Worm (Caenorhabditis elegans) whole organism, L1 larva: ENCODE data around the gene F10E9.5.
"Not testable (repeated sequence)": the region's sequence is repeated elsewhere in the genome, so short reads cannot be mapped to it uniquely, and the experiment has no call there.

Experiments used
- C04F5.9 ChIP-seq: sonication (generic microtip); optimal IDR thresholded peaks from 2 replicates; lab custom pipeline; 2016; ENCODE audit warnings: missing genetic modification characterization, missing compliant biosample characterization
- F16B12.6 ChIP-seq: fragments of 150-350 bp; optimal IDR thresholded peaks from 2 replicates; lab custom pipeline; 2014; ENCODE audit warnings: missing biosample characterization, missing genetic modification characterization
- Y116A8C.19 ChIP-seq: sonication (generic microtip); optimal IDR thresholded peaks from 2 replicates; lab custom pipeline; 2016; ENCODE audit warnings: missing compliant biosample characterization, missing genetic modification characterization, borderline replicate concordance
- ceh-63 ChIP-seq: fragments of 200-800 bp; sonication (Bioruptor generic); optimal IDR thresholded peaks from 2 replicates; lab custom pipeline; 2018; ENCODE audit warnings: mild to moderate bottlenecking, missing genetic modification characterization, missing compliant biosample characterization
- ceh-82 ChIP-seq, 3 experiments: fragments of 150-350 bp in 1 of 3; sonication (generic microtip) in 2 of 3; optimal IDR thresholded peaks; 2 replicates each; lab custom pipeline; 2014 to 2017; ENCODE audit warnings: missing biosample characterization in 3 of 3, missing genetic modification characterization in 3 of 3
- dpl-1 ChIP-seq, 3 experiments: fragments of 150-350 bp in 2 of 3; sonication (generic microtip) in 1 of 3; optimal IDR thresholded peaks; 2 replicates each; lab custom pipeline; 2014 to 2017; ENCODE audit warnings: missing biosample characterization in 3 of 3, missing genetic modification characterization in 3 of 3, missing genetic modification reagents in 3 of 3
- dsc-1 ChIP-seq: sonication (generic microtip); optimal IDR thresholded peaks from 2 replicates; lab custom pipeline; 2016; ENCODE audit warnings: mild to moderate bottlenecking, missing genetic modification characterization, missing compliant biosample characterization
- efl-1 ChIP-seq, 4 experiments: fragments of 150-350 bp; optimal IDR thresholded peaks in 3 of 4; peaks in 1 of 4; 1 replicate in 1 of 4; 2 replicates in 3 of 4; lab custom pipeline; 2014; ENCODE audit warnings: missing biosample characterization in 2 of 4, missing genetic modification characterization in 2 of 4, missing genetic modification reagents in 2 of 4
- efl-3 ChIP-seq: fragments of 200-800 bp; sonication (Bioruptor generic); optimal IDR thresholded peaks from 2 replicates; lab custom pipeline; 2018; ENCODE audit warnings: mild to moderate bottlenecking, missing genetic modification characterization, missing compliant biosample characterization
- elt-2 ChIP-seq: sonication (generic microtip); optimal IDR thresholded peaks from 2 replicates; lab custom pipeline; 2016; ENCODE audit warnings: missing genetic modification characterization, mild to moderate bottlenecking, inconsistent platforms, missing compliant biosample characterization, missing genetic modification reagents
- elt-3 ChIP-seq, 6 experiments: fragments of 150-350 bp in 1 of 6; sonication (generic microtip); optimal IDR thresholded peaks; 2 replicates each; lab custom pipeline; 2017 to 2018; ENCODE audit warnings: missing biosample characterization in 6 of 6, missing genetic modification characterization in 6 of 6, inconsistent platforms in 1 of 6
- ets-5 ChIP-seq: fragments of 200-800 bp; sonication (Bioruptor generic); IDR thresholded peaks from 2 replicates; pipeline ENCODE4 v1.3.6; 2022; ENCODE audit warnings: missing genetic modification characterization, missing compliant biosample characterization
- fkh-4 ChIP-seq: sonication (generic microtip); optimal IDR thresholded peaks from 2 replicates; lab custom pipeline; 2016; ENCODE audit warnings: missing compliant biosample characterization, missing genetic modification characterization, borderline replicate concordance
- grh-1 ChIP-seq: fragments of 200-800 bp; sonication (Bioruptor generic); IDR thresholded peaks from 2 replicates; pipeline ENCODE4 v1.3.6; 2022; ENCODE audit warnings: missing genetic modification reagents, missing genetic modification characterization, missing compliant biosample characterization
- hlh-17 ChIP-seq: fragments of 200-800 bp; sonication (Bioruptor generic); optimal IDR thresholded peaks from 2 replicates; lab custom pipeline; 2018; ENCODE audit warnings: missing genetic modification characterization, mild to moderate bottlenecking, missing compliant biosample characterization, moderate library complexity, borderline replicate concordance
- irx-1 ChIP-seq: sonication (generic microtip); optimal IDR thresholded peaks from 2 replicates; lab custom pipeline; 2016; ENCODE audit warnings: missing genetic modification characterization, missing compliant biosample characterization
- lin-14 ChIP-seq: fragments of 200-800 bp; sonication (Bioruptor generic); optimal IDR thresholded peaks from 2 replicates; lab custom pipeline; 2018; ENCODE audit warnings: mild to moderate bottlenecking, missing genetic modification characterization, moderate library complexity, missing compliant biosample characterization
- lin-35 ChIP-seq, 2 experiments: fragments of 150-350 bp; optimal IDR thresholded peaks; 2 replicates each; lab custom pipeline; 2014; ENCODE audit warnings: missing biosample characterization in 2 of 2, missing genetic modification characterization in 2 of 2, missing genetic modification reagents in 2 of 2
- lin-39 ChIP-seq: fragments of 150-350 bp; optimal IDR thresholded peaks from 2 replicates; lab custom pipeline; 2014; ENCODE audit warnings: missing biosample characterization, missing genetic modification reagents, missing genetic modification characterization
- lsy-2 ChIP-seq, 2 experiments: fragments of 150-350 bp; optimal IDR thresholded peaks; 2 replicates each; lab custom pipeline; 2014; ENCODE audit warnings: missing biosample characterization in 2 of 2, missing genetic modification characterization in 2 of 2
- mab-9 ChIP-seq: fragments of 200-800 bp; sonication (Bioruptor generic); IDR thresholded peaks from 2 replicates; pipeline ENCODE4 v1.3.6; 2022; ENCODE audit warnings: missing genetic modification reagents, missing genetic modification characterization, missing compliant biosample characterization
- mdl-1 ChIP-seq, 2 experiments: fragments of 150-350 bp; optimal IDR thresholded peaks; 2 replicates each; lab custom pipeline; 2014 to 2017; ENCODE audit warnings: missing biosample characterization in 2 of 2, missing genetic modification characterization in 2 of 2, inconsistent platforms in 1 of 2
- mef-2 ChIP-seq: fragments of 150-350 bp; optimal IDR thresholded peaks from 2 replicates; lab custom pipeline; 2014; ENCODE audit warnings: missing biosample characterization, missing genetic modification characterization
- nhr-12 ChIP-seq: sonication (generic microtip); optimal IDR thresholded peaks from 2 replicates; lab custom pipeline; 2017; ENCODE audit warnings: missing biosample characterization, missing genetic modification characterization
- nhr-20 ChIP-seq: sonication (generic microtip); optimal IDR thresholded peaks from 2 replicates; lab custom pipeline; 2016; ENCODE audit warnings: mild to moderate bottlenecking, missing genetic modification characterization, missing compliant biosample characterization
- nhr-47 ChIP-seq: sonication (generic microtip); optimal IDR thresholded peaks from 2 replicates; lab custom pipeline; 2016; ENCODE audit warnings: mild to moderate bottlenecking, missing genetic modification characterization, moderate library complexity, missing compliant biosample characterization
- nhr-76 ChIP-seq: sonication (generic microtip); optimal IDR thresholded peaks from 2 replicates; lab custom pipeline; 2017; ENCODE audit warnings: missing biosample characterization, missing genetic modification characterization
- nhr-90 ChIP-seq: sonication (generic microtip); optimal IDR thresholded peaks from 2 replicates; lab custom pipeline; 2016; ENCODE audit warnings: mild to moderate bottlenecking, missing genetic modification characterization, missing compliant biosample characterization; ENCODE audit not compliant: poor library complexity
- pag-3 ChIP-seq: sonication (generic microtip); optimal IDR thresholded peaks from 2 replicates; lab custom pipeline; 2017; ENCODE audit warnings: missing genetic modification characterization, mild to moderate bottlenecking, missing compliant biosample characterization, antibody characterized with exemption, borderline replicate concordance; ENCODE audit not compliant: insufficient read depth
- pax-3 ChIP-seq: fragments of 200-800 bp; sonication (Bioruptor generic); optimal IDR thresholded peaks from 2 replicates; lab custom pipeline; 2018; ENCODE audit warnings: mild to moderate bottlenecking, missing genetic modification characterization, moderate library complexity, missing compliant biosample characterization
- rnt-1 ChIP-seq: sonication (generic microtip); optimal IDR thresholded peaks from 2 replicates; lab custom pipeline; 2016; ENCODE audit warnings: mild to moderate bottlenecking, missing genetic modification characterization, moderate library complexity, missing compliant biosample characterization
- skn-1 ChIP-seq: fragments of 150-350 bp; optimal IDR thresholded peaks from 2 replicates; lab custom pipeline; 2014; ENCODE audit warnings: missing biosample characterization, missing genetic modification characterization
- sup-37 ChIP-seq: fragments of 200-800 bp; sonication (Bioruptor generic); optimal IDR thresholded peaks from 2 replicates; lab custom pipeline; 2018; ENCODE audit warnings: mild to moderate bottlenecking, missing genetic modification characterization, missing compliant biosample characterization
- swsn-7 ChIP-seq: sonication (generic microtip); optimal IDR thresholded peaks from 2 replicates; lab custom pipeline; 2016; ENCODE audit warnings: missing genetic modification characterization, missing compliant biosample characterization
- tlp-1 ChIP-seq: fragments of 150-350 bp; optimal IDR thresholded peaks from 2 replicates; lab custom pipeline; 2014; ENCODE audit warnings: missing biosample characterization, missing genetic modification characterization
- unc-30 ChIP-seq: sonication (generic microtip); optimal IDR thresholded peaks from 2 replicates; lab custom pipeline; 2017; ENCODE audit warnings: missing biosample characterization, missing genetic modification characterization
- zag-1 ChIP-seq: fragments of 150-350 bp; optimal IDR thresholded peaks from 2 replicates; lab custom pipeline; 2014; ENCODE audit warnings: missing biosample characterization, missing genetic modification characterization
- ztf-4 ChIP-seq: fragments of 150-350 bp; optimal IDR thresholded peaks from 2 replicates; lab custom pipeline; 2014; ENCODE audit warnings: missing biosample characterization, missing genetic modification characterization

Gene F10E9.5

DNA sequence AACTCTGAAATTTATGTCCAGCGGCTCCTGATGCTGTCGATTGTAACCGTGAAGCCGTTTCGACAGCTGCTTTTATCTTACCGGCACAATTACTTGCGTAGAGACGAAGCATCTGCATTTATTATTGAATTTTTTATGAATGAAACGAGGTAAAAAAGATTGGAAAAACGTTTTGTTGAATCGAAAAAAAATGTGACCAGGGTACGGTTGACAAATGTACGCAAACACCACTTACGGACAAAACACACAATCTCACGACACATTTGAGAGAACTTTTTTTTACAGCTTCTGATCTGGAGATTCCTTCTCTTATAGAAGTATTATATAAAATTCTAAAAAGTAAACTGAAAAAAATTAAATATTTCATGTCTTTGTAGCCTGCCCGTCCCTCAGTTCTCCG is 24.4 kb downstream of the F10E9.5 start, which contains the start of the genes mrps-18A and ZC262.2 (continued):
- TF ChIP-seq dsc-1 (tag; lab: Kevin White, UChicago) (no peak), lin-14 (GFP tag; lab: Kevin White, UChicago) (no peak), C04F5.9 (tag; lab: Kevin White, UChicago) (peak; percentile 27), ceh-82 (tag; optimal IDR thresholded peaks at IDR 0.05; lab: Kevin White, UChicago) (peak in 1 of 3 experiments; percentile 28), nhr-90 (no peak), elt-3 (tag; optimal IDR thresholded peaks at IDR 0.05; lab: Kevin White, UChicago) (peak in 1 of 6 experiments; percentile 25), dpl-1 (GFP tag; optimal IDR thresholded peaks at IDR 0.05; lab: Kevin White, UChicago) (peak; percentile 43 to 65 (median 45)), pag-3 (tag; lab: Kevin White, UChicago) (no peak), hlh-17 (no peak), F16B12.6 (tag; lab: Kevin White, UChicago) (peak; percentile 83), nhr-20 (tag; lab: Kevin White, UChicago) (no peak), mdl-1 (tag; optimal IDR thresholded peaks at IDR 0.05; lab: Kevin White, UChicago) (no peak), irx-1 (tag; lab: Kevin White, UChicago) (peak; percentile 22), nhr-47 (tag; lab: Kevin White, UChicago) (peak; percentile 18), rnt-1 (peak; percentile 10)
- TF ChIP-seq, all 84 proteins: peak for 17

DNA sequence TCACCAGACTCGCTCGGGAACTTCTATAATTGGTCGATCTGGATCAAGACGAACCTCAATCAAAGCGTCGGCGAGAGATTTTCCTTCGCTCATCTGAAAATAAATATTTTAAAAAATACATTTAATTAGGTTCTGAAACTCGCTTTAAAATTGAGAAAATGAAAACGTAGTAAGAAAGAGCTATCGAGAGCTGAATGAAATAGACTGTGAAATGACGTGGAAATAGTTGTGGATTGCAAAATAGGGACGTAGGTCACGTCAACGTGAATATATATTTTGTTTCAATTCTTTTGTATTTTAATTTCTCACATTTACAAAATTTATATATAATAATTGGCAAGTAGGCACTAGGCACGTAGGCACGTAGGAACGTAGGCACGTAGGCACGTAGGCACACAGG is 27.0 kb downstream of the F10E9.5 start, which contains the start of gene ZC262.4:
Gene ZC262.4, minus strand, starts transcription at position 101 of the 400 bp plus-strand sequence.
- no peak for TF ChIP-seq skn-1

DNA sequence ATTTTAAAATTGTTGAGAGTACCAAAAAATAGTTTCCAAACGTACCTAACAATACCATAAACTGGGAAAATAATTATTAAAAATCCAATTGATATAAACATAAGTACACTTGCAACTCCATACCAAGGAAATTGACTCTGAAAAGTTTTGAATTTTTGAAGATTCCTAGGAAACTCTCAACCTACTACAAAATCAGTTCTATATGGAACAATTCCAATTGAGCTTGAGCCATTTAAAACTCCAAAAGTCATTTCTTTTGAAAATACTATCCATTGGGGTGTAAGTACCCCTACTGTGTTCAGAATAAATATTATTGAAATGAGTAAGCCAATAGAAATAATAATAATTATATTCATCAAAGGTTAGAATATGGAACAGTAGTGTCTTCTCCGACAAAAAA is 32.0 kb downstream of the F10E9.5 start, which contains the start of gene clc-28:
Gene clc-28, minus strand, starts transcription at position 101 of the 400 bp plus-strand sequence.
- not testable (repeated sequence) for TF ChIP-seq C04F5.9 (tag; lab: Kevin White, UChicago); lin-35 (GFP tag; optimal IDR thresholded peaks at IDR 0.05; lab: Kevin White, UChicago); zag-1

DNA sequence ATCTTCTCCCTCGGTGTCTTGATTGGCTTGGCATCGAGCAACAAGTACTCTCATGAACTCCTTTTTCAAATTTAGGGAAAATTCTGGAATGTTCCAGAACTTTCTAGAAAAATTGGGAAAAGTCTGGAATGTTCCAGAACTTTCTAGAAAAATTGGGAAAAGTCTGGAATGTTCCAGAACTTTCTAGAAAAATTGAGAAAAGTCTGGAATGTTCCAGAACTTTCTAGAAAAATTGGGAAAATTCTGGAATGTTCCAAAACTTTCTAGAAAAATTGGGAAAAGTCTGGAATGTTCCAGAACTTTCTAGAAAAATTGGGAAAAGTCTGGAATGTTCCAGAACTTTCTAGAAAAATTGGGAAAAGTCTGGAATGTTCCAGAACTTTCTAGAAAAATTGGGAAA is 36.9 kb downstream of the F10E9.5 start, which contains the start of gene ZC262.7:
Gene ZC262.7, minus strand, starts transcription at position 54 of the 400 bp plus-strand sequence.
- not testable (repeated sequence) for TF ChIP-seq pax-3; nhr-76 (tag; lab: Kevin White, UChicago); fkh-4
- TF ChIP-seq, all 84 proteins: peak for 0; not testable (repeated sequence) for 84

DNA sequence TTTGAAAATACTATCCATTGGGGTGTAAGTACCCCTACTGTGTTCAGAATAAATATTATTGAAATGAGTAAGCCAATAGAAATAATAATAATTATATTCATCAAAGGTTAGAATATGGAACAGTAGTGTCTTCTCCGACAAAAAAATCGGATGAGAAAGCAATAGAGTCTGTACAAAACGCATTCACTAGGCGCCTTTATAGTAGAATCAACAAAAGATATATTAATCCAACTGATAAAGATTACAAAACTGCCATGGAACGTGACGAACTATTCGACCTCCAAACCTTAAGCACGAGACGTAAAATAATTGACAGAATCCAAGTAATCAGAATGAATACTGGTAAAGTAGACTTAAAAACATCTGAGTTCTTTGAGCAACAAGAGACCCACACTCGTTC is 40.4 kb downstream of the F10E9.5 start, which contains the start of gene clc-29:
Gene clc-29, minus strand, starts transcription at position 101 of the 400 bp plus-strand sequence.
- TF ChIP-seq ztf-4; unc-30; nhr-12 (tag; lab: Kevin White, UChicago): not testable (repeated sequence)

DNA sequence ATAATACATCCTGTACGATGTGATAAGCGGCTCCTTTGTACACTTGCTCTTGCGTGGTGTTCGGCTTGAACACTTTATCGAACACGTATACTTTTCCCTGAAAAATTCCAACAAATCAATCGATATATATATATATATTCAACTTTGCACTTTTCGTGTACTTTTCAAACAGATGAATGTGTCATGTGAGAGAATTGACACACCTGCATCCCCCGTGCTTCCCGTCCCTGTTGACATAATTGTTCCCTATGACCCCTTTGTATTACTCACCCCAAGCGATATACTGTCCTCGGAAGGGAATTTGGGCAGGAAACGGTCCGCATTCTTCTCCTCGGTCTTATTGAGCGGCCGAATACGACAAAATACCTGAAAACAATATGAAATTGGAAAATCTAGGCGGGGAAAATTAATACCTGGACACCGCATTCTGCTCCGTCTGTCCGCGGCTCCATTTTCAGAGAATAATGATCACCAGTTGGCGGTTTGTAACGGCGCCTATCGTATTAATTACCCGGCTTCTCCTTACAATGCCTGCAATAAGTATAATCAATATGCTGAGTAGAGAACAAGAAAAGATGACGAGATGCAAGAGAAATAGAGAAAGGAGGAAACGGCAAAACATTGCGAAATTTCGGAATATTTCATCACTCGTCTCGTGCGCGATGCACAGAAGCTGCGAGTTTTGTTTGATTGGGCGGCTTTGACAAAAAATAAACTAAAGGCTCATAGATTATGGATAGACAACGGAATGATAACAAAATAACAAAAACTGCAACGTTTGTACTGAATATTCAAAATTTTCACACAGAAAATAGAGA is 47.5 kb downstream of the F10E9.5 start, which contains the start of gene unc-116:
Gene unc-116, minus strand, starts transcription at position 531 of the 818 bp plus-strand sequence.
- no peak for TF ChIP-seq mef-2 (tag; lab: Kevin White, UChicago)
- TF ChIP-seq rnt-1: no peak
- no peak for TF ChIP-seq sup-37 (GFP tag; lab: Kevin White, UChicago)
- TF ChIP-seq grh-1 (GFP tag; lab: Robert Waterston, UW): no peak
- no peak for TF ChIP-seq lin-39
- TF ChIP-seq efl-3: no peak
- TF ChIP-seq lin-14 (GFP tag; lab: Kevin White, UChicago): peak; percentile 75
- peak; percentile 43 for TF ChIP-seq F16B12.6 (tag; lab: Kevin White, UChicago)
- TF ChIP-seq C04F5.9 (tag; lab: Kevin White, UChicago): no peak
- TF ChIP-seq mab-9 (GFP tag; lab: Robert Waterston, UW): no peak
- peak; percentile 2 for TF ChIP-seq swsn-7
- peak; percentile 60 to 70 for TF ChIP-seq lsy-2 (tag; optimal IDR thresholded peaks at IDR 0.05; lab: Kevin White, UChicago)
- no peak for TF ChIP-seq tlp-1 (tag; lab: Kevin White, UChicago)
- peak in 1 of 6 experiments; percentile 13 for TF ChIP-seq elt-3 (tag; optimal IDR thresholded peaks at IDR 0.05; lab: Kevin White, UChicago)
- no peak for TF ChIP-seq ceh-63 (GFP tag; lab: Kevin White, UChicago)
- TF ChIP-seq efl-1 (optimal IDR thresholded peaks at IDR 0.05; lab: Kevin White, UChicago): peak; percentile 31 to 74
- peak; percentile 54 to 94 for TF ChIP-seq efl-1 (GFP tag; optimal IDR thresholded peaks at IDR 0.05 in 1 of 2; lab: Kevin White, UChicago)
- TF ChIP-seq ets-5: no peak
- TF ChIP-seq Y116A8C.19: no peak
- TF ChIP-seq elt-2 (tag; lab: Kevin White, UChicago): no peak
- TF ChIP-seq fkh-4: no peak
